Worm (Caenorhabditis elegans) whole organism, midembryonic: ENCODE measurements around the gene srbc-62.
A peak's percentile ranks its signal among the peaks of the same experiment; 100 is the strongest.
"Not testable (repeated sequence)": the region's sequence is repeated elsewhere in the genome, so short reads cannot be mapped to it uniquely, and the experiment has no call there.

ENCODE experiments used
- T22C8.4 ChIP-seq: fragments of 200-800 bp; sonication (Bioruptor generic); IDR thresholded peaks from 2 replicates; pipeline ENCODE4 v1.3.6; 2022; ENCODE audit warnings: missing genetic modification characterization, missing compliant biosample characterization
- cog-1 ChIP-seq: sonication (generic microtip); optimal IDR thresholded peaks from 2 replicates; lab custom pipeline; 2016; ENCODE audit warnings: missing genetic modification characterization, missing compliant biosample characterization
- flt-1 ChIP-seq: fragments of 200-800 bp; sonication (Bioruptor generic); IDR thresholded peaks from 2 replicates; pipeline ENCODE4 v1.3.6; 2022; ENCODE audit warnings: missing genetic modification characterization, missing compliant biosample characterization
- klf-2 ChIP-seq: fragments of 200-800 bp; sonication (Bioruptor generic); conservative IDR thresholded peaks from 2 replicates; pipeline ENCODE4 v1.3.6; 2022; ENCODE audit warnings: missing genetic modification reagents, missing genetic modification characterization, missing compliant biosample characterization
- med-1 ChIP-seq: sonication (generic microtip); optimal IDR thresholded peaks from 2 replicates; lab custom pipeline; 2017; ENCODE audit warnings: missing genetic modification characterization, mild to moderate bottlenecking, missing compliant biosample characterization, antibody characterized with exemption, missing genetic modification reagents; ENCODE audit not compliant: insufficient read depth
- ref-1 ChIP-seq: fragments of 200-800 bp; sonication (Bioruptor generic); conservative IDR thresholded peaks from 2 replicates; pipeline ENCODE4 v1.3.6; 2022; ENCODE audit warnings: missing genetic modification reagents, missing genetic modification characterization, missing compliant biosample characterization
- tab-1 ChIP-seq: fragments of 200-800 bp; sonication (Bioruptor generic); IDR thresholded peaks from 2 replicates; pipeline ENCODE4 v1.3.6; 2022; ENCODE audit warnings: missing genetic modification characterization, missing compliant biosample characterization
- ztf-23 ChIP-seq: fragments of 200-800 bp; sonication (Bioruptor generic); IDR thresholded peaks from 2 replicates; pipeline ENCODE4 v1.3.6; 2022; ENCODE audit warnings: missing genetic modification reagents, missing genetic modification characterization, missing compliant biosample characterization
- ztf-29 ChIP-seq: fragments of 200-800 bp; sonication (Bioruptor generic); IDR thresholded peaks from 2 replicates; pipeline ENCODE4 v1.3.6; 2022; ENCODE audit warnings: missing genetic modification reagents, missing genetic modification characterization, missing compliant biosample characterization

Gene srbc-62

ce11 chrV:17245406-17245805, 27.6 kb downstream of the srbc-62 start, which contains the start of gene clec-242:
Gene clec-242, minus strand, starts transcription at chrV:17245506.
- TF ChIP-seq T22C8.4 (GFP tag; lab: Robert Waterston, UW) (no peak), med-1 (GFP tag; lab: Kevin White, UChicago) (no peak), cog-1 (tag; lab: Kevin White, UChicago) (no peak), ref-1 (GFP tag; lab: Robert Waterston, UW) (no peak), klf-2 (GFP tag; lab: Robert Waterston, UW) (no peak), tab-1 (no peak)

- TF ChIP-seq flt-1 (no peak), tab-1 (no peak)
These were observed 31.1 kb downstream of the srbc-62 start, which contains the start of gene clec-243 for ce11 chrV:17248915-17249314. Gene clec-243, minus strand, starts transcription at chrV:17249015.

- TF ChIP-seq ztf-29 (GFP tag; lab: Robert Waterston, UW) (no peak), T22C8.4 (GFP tag; lab: Robert Waterston, UW) (0 out of 2 replicates have a peak, but pooled peaks have one; percentile 9)
These were observed 33.7 kb downstream of the srbc-62 start, which contains the start of gene Y61B8A.6 for ce11 chrV:17251364-17251961. Gene Y61B8A.6, plus strand, starts transcription at chrV:17251911.

ce11 chrV:17255028-17255427, 37.2 kb downstream of the srbc-62 start, which contains the start of gene srh-116:
Gene srh-116, minus strand, starts transcription at chrV:17255128.
- TF ChIP-seq tab-1; klf-2 (GFP tag; lab: Robert Waterston, UW); med-1 (GFP tag; lab: Kevin White, UChicago): not testable (repeated sequence)

ce11 chrV:17255454-17255853, 37.7 kb downstream of the srbc-62 start, which contains the start of gene srh-115:
Gene srh-115, plus strand, starts transcription at chrV:17255754.
- no peak for TF ChIP-seq T22C8.4 (GFP tag; lab: Robert Waterston, UW)
- TF ChIP-seq ztf-23 (GFP tag; lab: Robert Waterston, UW): no peak
- no peak for TF ChIP-seq med-1 (GFP tag; lab: Kevin White, UChicago)
- TF ChIP-seq flt-1: no peak
- TF ChIP-seq ref-1 (GFP tag; lab: Robert Waterston, UW): no peak

- TF ChIP-seq cog-1 (tag; lab: Kevin White, UChicago): no peak
- no peak for TF ChIP-seq T22C8.4 (GFP tag; lab: Robert Waterston, UW)
- no peak for TF ChIP-seq tab-1
- TF ChIP-seq ztf-29 (GFP tag; lab: Robert Waterston, UW): no peak
- no peak for TF ChIP-seq flt-1
- TF ChIP-seq ref-1 (GFP tag; lab: Robert Waterston, UW): no peak
- no peak for TF ChIP-seq klf-2 (GFP tag; lab: Robert Waterston, UW)
- TF ChIP-seq ztf-23 (GFP tag; lab: Robert Waterston, UW): no peak
- no peak for TF ChIP-seq med-1 (GFP tag; lab: Kevin White, UChicago)
These were observed 39.8 kb downstream of the srbc-62 start for ce11 chrV:17257637-17258036.

ce11 chrV:17258244-17258643, 40.5 kb downstream of the srbc-62 start:
- no peak for TF ChIP-seq cog-1 (tag; lab: Kevin White, UChicago)
- TF ChIP-seq T22C8.4 (GFP tag; lab: Robert Waterston, UW): no peak
- TF ChIP-seq tab-1: no peak
- TF ChIP-seq ztf-29 (GFP tag; lab: Robert Waterston, UW): no peak
- TF ChIP-seq ref-1 (GFP tag; lab: Robert Waterston, UW): no peak
- no peak for TF ChIP-seq ztf-23 (GFP tag; lab: Robert Waterston, UW)
- no peak for TF ChIP-seq flt-1
- no peak for TF ChIP-seq med-1 (GFP tag; lab: Kevin White, UChicago)
- TF ChIP-seq klf-2 (GFP tag; lab: Robert Waterston, UW): no peak

- TF ChIP-seq ref-1 (GFP tag; lab: Robert Waterston, UW): no peak
- TF ChIP-seq ztf-23 (GFP tag; lab: Robert Waterston, UW): no peak
- no peak for TF ChIP-seq flt-1
- no peak for TF ChIP-seq T22C8.4 (GFP tag; lab: Robert Waterston, UW)
- no peak for TF ChIP-seq cog-1 (tag; lab: Kevin White, UChicago)
- no peak for TF ChIP-seq klf-2 (GFP tag; lab: Robert Waterston, UW)
- TF ChIP-seq tab-1: no peak
- TF ChIP-seq ztf-29 (GFP tag; lab: Robert Waterston, UW): no peak
- no peak for TF ChIP-seq med-1 (GFP tag; lab: Kevin White, UChicago)
These were observed 41.1 kb downstream of the srbc-62 start, which contains the start of gene fbxa-85 for ce11 chrV:17258868-17259267. Gene fbxa-85, plus strand, starts transcription at chrV:17259168.

- TF ChIP-seq T22C8.4 (GFP tag; lab: Robert Waterston, UW) (no peak), tab-1 (no peak), med-1 (GFP tag; lab: Kevin White, UChicago) (no peak), klf-2 (GFP tag; lab: Robert Waterston, UW) (no peak), cog-1 (tag; lab: Kevin White, UChicago) (no peak)
These were observed 43.6 kb downstream of the srbc-62 start for ce11 chrV:17261385-17261784.

ce11 chrV:17264855-17265254, 47.1 kb downstream of the srbc-62 start, which contains the start of gene K10G4.3:
Gene K10G4.3, minus strand, starts transcription at chrV:17264955.
- TF ChIP-seq flt-1; ztf-23 (GFP tag; lab: Robert Waterston, UW); ztf-29 (GFP tag; lab: Robert Waterston, UW): not testable (repeated sequence)
